Fruit fly (Drosophila melanogaster) whole organism, prepupa: ENCODE measurements around the gene CG33493.

ENCODE experiments used
- Blimp-1 ChIP-seq: fragments of 200-800 bp; sonication (Bioruptor generic); optimal IDR thresholded peaks from 3 replicates; lab custom pipeline; 2017; ENCODE audit warnings: missing biosample characterization, missing genetic modification characterization, mild to moderate bottlenecking, moderate library complexity, missing genetic modification reagents
- CG10631 ChIP-seq: fragments of 200-800 bp; sonication (Bioruptor generic); optimal IDR thresholded peaks from 2 replicates; lab custom pipeline; 2016; ENCODE audit warnings: missing biosample characterization, missing genetic modification characterization
- CG10669 ChIP-seq: fragments of 200-800 bp; sonication (Bioruptor generic); optimal IDR thresholded peaks from 3 replicates; lab custom pipeline; 2018; ENCODE audit warnings: missing biosample characterization, mild to moderate bottlenecking, missing genetic modification characterization, moderate library complexity
- CG11294 ChIP-seq: fragments of 200-800 bp; sonication (Bioruptor generic); IDR thresholded peaks from 2 replicates; pipeline ENCODE4 v1.3.6; 2022; ENCODE audit warnings: missing biosample characterization, missing genetic modification characterization
- CG15336 ChIP-seq: fragments of 200-800 bp; sonication (Bioruptor generic); IDR thresholded peaks from 2 replicates; pipeline ENCODE4 v1.3.6; 2022; ENCODE audit warnings: missing biosample characterization, missing genetic modification characterization
- CG16779 ChIP-seq: fragments of 200-800 bp; sonication (Bioruptor generic); optimal IDR thresholded peaks from 3 replicates; lab custom pipeline; 2017; ENCODE audit warnings: missing biosample characterization, mild to moderate bottlenecking, missing genetic modification characterization
- CG3032 ChIP-seq: fragments of 200-800 bp; optimal IDR thresholded peaks from 2 replicates; lab custom pipeline; 2019; ENCODE audit warnings: missing biosample characterization, mild to moderate bottlenecking, missing genetic modification characterization, moderate library complexity
- CG31627 ChIP-seq: fragments of 200-800 bp; sonication (Bioruptor generic); optimal IDR thresholded peaks from 3 replicates; lab custom pipeline; 2016; ENCODE audit warnings: missing biosample characterization, missing genetic modification characterization
- CG34406 ChIP-seq: fragments of 200-800 bp; sonication (Bioruptor generic); optimal IDR thresholded peaks from 3 replicates; lab custom pipeline; 2016; ENCODE audit warnings: missing biosample characterization, missing genetic modification characterization
- CG3919 ChIP-seq: fragments of 200-800 bp; sonication (Bioruptor generic); optimal IDR thresholded peaks from 3 replicates; lab custom pipeline; 2016; ENCODE audit warnings: missing biosample characterization, missing genetic modification characterization
- CG4318 ChIP-seq: fragments of 200-800 bp; sonication (Bioruptor generic); optimal IDR thresholded peaks from 3 replicates; lab custom pipeline; 2017; ENCODE audit warnings: missing biosample characterization, mild to moderate bottlenecking, missing genetic modification characterization
- CG6163 ChIP-seq: fragments of 200-800 bp; sonication (Bioruptor generic); IDR thresholded peaks from 3 replicates; pipeline ENCODE4 v1.3.6; 2022; ENCODE audit warnings: missing biosample characterization, missing genetic modification characterization
- CG6276 ChIP-seq: fragments of 200-800 bp; sonication (Bioruptor generic); optimal IDR thresholded peaks from 2 replicates; lab custom pipeline; 2017; ENCODE audit warnings: missing biosample characterization, mild to moderate bottlenecking, missing genetic modification characterization
- CG6808 ChIP-seq: fragments of 200-800 bp; sonication (Bioruptor generic); optimal IDR thresholded peaks from 3 replicates; lab custom pipeline; 2017; ENCODE audit warnings: missing biosample characterization, missing genetic modification characterization, mild to moderate bottlenecking, moderate library complexity, missing genetic modification reagents
- CG6854 ChIP-seq: fragments of 200-800 bp; sonication (Bioruptor generic); optimal IDR thresholded peaks from 2 replicates; lab custom pipeline; 2017; ENCODE audit warnings: missing biosample characterization, mild to moderate bottlenecking, missing genetic modification characterization
- CG7368 ChIP-seq: fragments of 200-800 bp; sonication (Bioruptor generic); optimal IDR thresholded peaks from 3 replicates; lab custom pipeline; 2016; ENCODE audit warnings: missing biosample characterization, missing genetic modification characterization
- CG8632 ChIP-seq: fragments of 200-800 bp; sonication (Bioruptor generic); optimal IDR thresholded peaks from 3 replicates; lab custom pipeline; 2016; ENCODE audit warnings: missing biosample characterization, missing genetic modification characterization
- CG9139 ChIP-seq: fragments of 200-800 bp; sonication (Bioruptor generic); optimal IDR thresholded peaks from 3 replicates; lab custom pipeline; 2017; ENCODE audit warnings: missing biosample characterization, mild to moderate bottlenecking, missing genetic modification characterization
- Eip78C ChIP-seq: fragments of 200-800 bp; sonication (Bioruptor generic); peaks from one replicate; lab custom pipeline; 2016; ENCODE audit warnings: missing biosample characterization, missing genetic modification characterization
- Eip93F ChIP-seq: fragments of 200-800 bp; sonication (Bioruptor generic); optimal IDR thresholded peaks from 2 replicates; lab custom pipeline; 2016; ENCODE audit warnings: missing biosample characterization, mild to moderate bottlenecking, missing genetic modification characterization
- Ets21C ChIP-seq: fragments of 200-800 bp; sonication (Bioruptor generic); optimal IDR thresholded peaks from 3 replicates; lab custom pipeline; 2016; ENCODE audit warnings: missing biosample characterization, missing genetic modification characterization
- Ets96B ChIP-seq: fragments of 200-800 bp; optimal IDR thresholded peaks from 2 replicates; lab custom pipeline; 2019; ENCODE audit warnings: missing biosample characterization, mild to moderate bottlenecking, missing genetic modification characterization, moderate library complexity
- Hr38 ChIP-seq: sonication (Bioruptor generic); optimal IDR thresholded peaks from 2 replicates; lab custom pipeline; 2016; ENCODE audit warnings: missing biosample characterization, missing genetic modification characterization
- Hr39 ChIP-seq: fragments of 200-800 bp; sonication (Bioruptor generic); optimal IDR thresholded peaks from 2 replicates; lab custom pipeline; 2016; ENCODE audit warnings: missing biosample characterization, missing genetic modification characterization
- Hr4 ChIP-seq: fragments of 200-800 bp; sonication (Bioruptor generic); optimal IDR thresholded peaks from 3 replicates; lab custom pipeline; 2016; ENCODE audit warnings: missing biosample characterization, missing genetic modification characterization
- Lpt ChIP-seq: fragments of 200-800 bp; sonication (Bioruptor generic); optimal IDR thresholded peaks from 3 replicates; lab custom pipeline; 2016; ENCODE audit warnings: missing biosample characterization, missing genetic modification characterization
- Met ChIP-seq: fragments of 200-800 bp; sonication (Bioruptor generic); optimal IDR thresholded peaks from 3 replicates; lab custom pipeline; 2016; ENCODE audit warnings: missing biosample characterization, missing genetic modification characterization
- OdsH ChIP-seq: fragments of 200-800 bp; sonication (Bioruptor generic); optimal IDR thresholded peaks from 3 replicates; lab custom pipeline; 2016; ENCODE audit warnings: missing biosample characterization, missing genetic modification characterization
- Sox14 ChIP-seq: fragments of 200-800 bp; sonication (Bioruptor generic); optimal IDR thresholded peaks from 3 replicates; lab custom pipeline; 2016; ENCODE audit warnings: missing biosample characterization, missing genetic modification characterization
- Sox15 ChIP-seq: fragments of 200-800 bp; sonication (Bioruptor generic); optimal IDR thresholded peaks from 3 replicates; lab custom pipeline; 2016; ENCODE audit warnings: missing biosample characterization, missing genetic modification characterization
- achi ChIP-seq: fragments of 200-800 bp; sonication (Bioruptor generic); optimal IDR thresholded peaks from 3 replicates; lab custom pipeline; 2016; ENCODE audit warnings: missing biosample characterization, missing genetic modification characterization
- cyc ChIP-seq: fragments of 200-800 bp; sonication (Bioruptor generic); optimal IDR thresholded peaks from 3 replicates; lab custom pipeline; 2016; ENCODE audit warnings: missing biosample characterization, missing genetic modification characterization
- dsx ChIP-seq: fragments of 200-800 bp; optimal IDR thresholded peaks from 3 replicates; lab custom pipeline; 2019; ENCODE audit warnings: missing biosample characterization, mild to moderate bottlenecking, missing genetic modification characterization, moderate library complexity; ENCODE audit not compliant: poor library complexity, severe bottlenecking
- eg ChIP-seq: fragments of 200-800 bp; sonication (Bioruptor generic); IDR thresholded peaks from 3 replicates; pipeline ENCODE4 v1.3.6; 2022; ENCODE audit warnings: missing biosample characterization, missing genetic modification characterization
- esn ChIP-seq: fragments of 200-800 bp; sonication (Bioruptor generic); optimal IDR thresholded peaks from 2 replicates; lab custom pipeline; 2016; ENCODE audit warnings: missing biosample characterization, mild to moderate bottlenecking, missing genetic modification characterization, moderate library complexity
- fkh ChIP-seq: fragments of 200-800 bp; sonication (Bioruptor generic); optimal IDR thresholded peaks from 3 replicates; lab custom pipeline; 2017; ENCODE audit warnings: missing biosample characterization, mild to moderate bottlenecking, missing genetic modification characterization, moderate library complexity
- net ChIP-seq: fragments of 200-800 bp; sonication (Bioruptor generic); optimal IDR thresholded peaks from 3 replicates; lab custom pipeline; 2016; ENCODE audit warnings: missing biosample characterization, missing genetic modification characterization
- salr ChIP-seq, 2 experiments: fragments of 200-800 bp; sonication (Bioruptor generic); optimal IDR thresholded peaks; 3 replicates each; lab custom pipeline; 2016 to 2018; ENCODE audit warnings: missing biosample characterization in 2 of 2, missing genetic modification characterization in 2 of 2, mild to moderate bottlenecking in 1 of 2
- ss ChIP-seq, 2 experiments: fragments of 200-800 bp; sonication (Bioruptor generic); optimal IDR thresholded peaks; 2 replicates in 1 of 2; 3 replicates in 1 of 2; lab custom pipeline; 2017 to 2018; ENCODE audit warnings: mild to moderate bottlenecking in 2 of 2, missing biosample characterization in 2 of 2, missing genetic modification characterization in 2 of 2, moderate library complexity in 1 of 2
- svp ChIP-seq: fragments of 200-800 bp; sonication (Bioruptor generic); peaks from one replicate; lab custom pipeline; 2016; ENCODE audit warnings: missing biosample characterization, missing genetic modification characterization
- topi ChIP-seq: fragments of 200-800 bp; sonication (Bioruptor generic); optimal IDR thresholded peaks from 3 replicates; lab custom pipeline; 2016; ENCODE audit warnings: missing biosample characterization, missing genetic modification characterization
- vri ChIP-seq: fragments of 200-800 bp; sonication (Bioruptor generic); optimal IDR thresholded peaks from 3 replicates; lab custom pipeline; 2016; ENCODE audit warnings: missing biosample characterization, mild to moderate bottlenecking, missing genetic modification characterization

The CG33493 gene

dm6 chr3L:10696635-10697412, 3.9 kb upstream of the CG33493 start, which contains the start of gene NijA (continued):
- TF ChIP-seq Hr39 (GFP tag; lab: Kevin White, UChicago) (no peak), Eip93F (GFP tag; lab: Kevin White, UChicago) (peak; percentile 20), Met (peak; percentile 45), CG4318 (GFP tag; lab: Kevin White, UChicago) (peak; percentile 16), Eip78C (GFP tag; lab: Kevin White, UChicago) (peak; percentile 83), net (GFP tag; lab: Kevin White, UChicago) (no peak), vri (GFP tag; lab: Kevin White, UChicago) (peak; percentile 35), cyc (GFP tag; lab: Kevin White, UChicago) (peak; percentile 39), CG6808 (GFP tag; lab: Kevin White, UChicago) (no peak), CG9139 (GFP tag; lab: Kevin White, UChicago) (no peak), salr (GFP tag; optimal IDR thresholded peaks at IDR 0.05; lab: Kevin White, UChicago) (peak in 1 of 2 experiments; percentile 83), Sox15 (GFP tag; lab: Kevin White, UChicago) (no peak), Sox14 (GFP tag; lab: Kevin White, UChicago) (no peak), esn (GFP tag; lab: Kevin White, UChicago) (peak; percentile 74), CG15336 (GFP tag; lab: Robert Waterston, UW) (peak; percentile 69), CG11294 (GFP tag; lab: Robert Waterston, UW) (no peak), CG10669 (GFP tag; lab: Kevin White, UChicago) (peak; percentile 3)

- TF ChIP-seq topi (GFP tag; lab: Kevin White, UChicago) (peak; percentile 42), cyc (GFP tag; lab: Kevin White, UChicago) (peak; percentile 46), CG10669 (GFP tag; lab: Kevin White, UChicago) (no peak), CG3032 (tag; lab: Kevin White, UChicago) (no peak), CG3919 (GFP tag; lab: Kevin White, UChicago) (peak; percentile 64), CG31627 (GFP tag; lab: Kevin White, UChicago) (peak; percentile 7), Ets21C (GFP tag; lab: Kevin White, UChicago) (no peak), Eip78C (GFP tag; lab: Kevin White, UChicago) (peak; percentile 45), Eip93F (GFP tag; lab: Kevin White, UChicago) (no peak), dsx (GFP tag; lab: Kevin White, UChicago) (no peak), vri (GFP tag; lab: Kevin White, UChicago) (peak; percentile 84), CG10631 (GFP tag; lab: Kevin White, UChicago) (no peak), svp (GFP tag; lab: Kevin White, UChicago) (peak; percentile 19), esn (GFP tag; lab: Kevin White, UChicago) (peak; percentile 33), ss (GFP tag; optimal IDR thresholded peaks at IDR 0.05; lab: Kevin White, UChicago) (no peak), Hr4 (no peak)
Measured at dm6 chr3L:10693709-10694403, 889 bp upstream of the CG33493 start, which contains the start of gene ND-13B. Gene ND-13B (minus strand): TSS chr3L:10694108.

- TF ChIP-seq CG10631 (GFP tag; lab: Kevin White, UChicago): no peak
- no peak for TF ChIP-seq CG6276
- no peak for TF ChIP-seq achi (GFP tag; lab: Kevin White, UChicago)
- no peak for TF ChIP-seq Met
- peak; percentile 55; the same call in 2 of the 3 replicates for TF ChIP-seq eg (GFP tag; lab: Robert Waterston, UW)
- TF ChIP-seq CG6808 (GFP tag; lab: Kevin White, UChicago): no peak
- peak; percentile 40; the same call in 1 of the 3 replicates for TF ChIP-seq CG6163 (GFP tag; lab: Robert Waterston, UW)
- TF ChIP-seq Eip78C (GFP tag; lab: Kevin White, UChicago): peak; percentile 63
- TF ChIP-seq OdsH (GFP tag; lab: Kevin White, UChicago): no peak
- no peak for TF ChIP-seq Hr38 (GFP tag; lab: Kevin White, UChicago)
- no peak for TF ChIP-seq CG8632 (GFP tag; lab: Kevin White, UChicago)
- no peak for TF ChIP-seq Ets96B (tag; lab: Kevin White, UChicago)
- TF ChIP-seq Hr39 (GFP tag; lab: Kevin White, UChicago): no peak
- no peak for TF ChIP-seq CG6854 (GFP tag; lab: Kevin White, UChicago)
- peak; percentile 11 for TF ChIP-seq esn (GFP tag; lab: Kevin White, UChicago)
- no peak for TF ChIP-seq CG16779 (tag; lab: Kevin White, UChicago)
- TF ChIP-seq CG3032 (tag; lab: Kevin White, UChicago): no peak
- TF ChIP-seq Lpt: no peak
- no peak for TF ChIP-seq Blimp-1
- no peak for TF ChIP-seq CG7368 (GFP tag; lab: Kevin White, UChicago)
- TF ChIP-seq vri (GFP tag; lab: Kevin White, UChicago): no peak
- TF ChIP-seq fkh (GFP tag; lab: Kevin White, UChicago): peak; percentile 13
- TF ChIP-seq CG34406 (GFP tag; lab: Kevin White, UChicago): no peak
- no peak for TF ChIP-seq CG11294 (GFP tag; lab: Robert Waterston, UW)
- TF ChIP-seq Sox14 (GFP tag; lab: Kevin White, UChicago): peak; percentile 13
Measured at dm6 chr3L:10690904-10691408, 2.0 kb downstream of the CG33493 start, which contains the start of gene CG11811. Gene CG11811 (plus strand): TSS chr3L:10691024.
